Worm (Caenorhabditis elegans) whole organism, L3 larva: ENCODE measurements around the gene npp-8.
A peak's percentile ranks its signal among the peaks of the same experiment; 100 is the strongest.

Source experiments
- ZK546.5 ChIP-seq: sonication (generic microtip); optimal IDR thresholded peaks from 2 replicates; lab custom pipeline; 2017; ENCODE audit warnings: missing biosample characterization, missing genetic modification characterization
- ama-1 ChIP-seq: fragments of 150-350 bp; optimal IDR thresholded peaks from 2 replicates; lab custom pipeline; 2018
- ceh-28 ChIP-seq: fragments of 150-350 bp; optimal IDR thresholded peaks from 2 replicates; lab custom pipeline; 2014; ENCODE audit warnings: missing biosample characterization, missing genetic modification reagents, missing genetic modification characterization
- ceh-82 ChIP-seq: fragments of 150-350 bp; optimal IDR thresholded peaks from 2 replicates; lab custom pipeline; 2014; ENCODE audit warnings: missing biosample characterization, missing genetic modification characterization
- ceh-9 ChIP-seq: sonication (generic microtip); optimal IDR thresholded peaks from 2 replicates; lab custom pipeline; 2018; ENCODE audit warnings: missing biosample characterization, missing genetic modification characterization
- egl-27 ChIP-seq: sonication (generic microtip); optimal IDR thresholded peaks from 4 replicates; lab custom pipeline; 2017; ENCODE audit warnings: missing biosample characterization, missing genetic modification reagents, missing genetic modification characterization
- egl-5 ChIP-seq: fragments of 150-350 bp; optimal IDR thresholded peaks from 2 replicates; lab custom pipeline; 2017; ENCODE audit warnings: missing biosample characterization, missing genetic modification reagents, missing genetic modification characterization, inconsistent platforms
- elt-1 ChIP-seq: fragments of 150-350 bp; optimal IDR thresholded peaks from 2 replicates; lab custom pipeline; 2014; ENCODE audit warnings: missing biosample characterization, missing genetic modification characterization
- elt-2 ChIP-seq: sonication (generic microtip); optimal IDR thresholded peaks from 2 replicates; lab custom pipeline; 2016; ENCODE audit warnings: missing genetic modification reagents, mild to moderate bottlenecking, missing genetic modification characterization, missing compliant biosample characterization
- eor-1 ChIP-seq, 2 experiments: fragments of 150-350 bp; optimal IDR thresholded peaks; 2 replicates each; lab custom pipeline; 2014 to 2018; ENCODE audit warnings: missing biosample characterization in 2 of 2, missing genetic modification characterization in 2 of 2
- fkh-10 ChIP-seq: sonication (generic microtip); optimal IDR thresholded peaks from 2 replicates; lab custom pipeline; 2017; ENCODE audit warnings: missing biosample characterization, missing genetic modification reagents, missing genetic modification characterization
- fos-1 ChIP-seq: fragments of 150-350 bp; optimal IDR thresholded peaks from 2 replicates; lab custom pipeline; 2014; ENCODE audit warnings: missing biosample characterization, missing genetic modification characterization
- hmg-11 ChIP-seq: sonication (generic microtip); optimal IDR thresholded peaks from 2 replicates; lab custom pipeline; 2016; ENCODE audit warnings: missing genetic modification characterization, missing compliant biosample characterization
- jun-1 ChIP-seq: fragments of 150-350 bp; optimal IDR thresholded peaks from 2 replicates; lab custom pipeline; 2014; ENCODE audit warnings: missing biosample characterization, missing genetic modification reagents, missing genetic modification characterization
- lin-39 ChIP-seq: fragments of 150-350 bp; optimal IDR thresholded peaks from 2 replicates; lab custom pipeline; 2018; ENCODE audit warnings: missing biosample characterization, missing genetic modification reagents, missing genetic modification characterization
- lsy-12 ChIP-seq: sonication (generic microtip); optimal IDR thresholded peaks from 2 replicates; lab custom pipeline; 2016; ENCODE audit warnings: mild to moderate bottlenecking, missing genetic modification characterization, missing compliant biosample characterization
- mdl-1 ChIP-seq: fragments of 150-350 bp; optimal IDR thresholded peaks from 2 replicates; lab custom pipeline; 2014; ENCODE audit warnings: missing biosample characterization, missing genetic modification characterization
- nfya-1 ChIP-seq: sonication (generic microtip); optimal IDR thresholded peaks from 2 replicates; lab custom pipeline; 2017; ENCODE audit warnings: missing genetic modification characterization, mild to moderate bottlenecking, missing compliant biosample characterization, antibody characterized with exemption, moderate library complexity; ENCODE audit not compliant: insufficient read depth
- nhr-11 ChIP-seq: fragments of 150-350 bp; optimal IDR thresholded peaks from 2 replicates; lab custom pipeline; 2014; ENCODE audit warnings: missing biosample characterization, missing genetic modification characterization
- nhr-12 ChIP-seq: fragments of 150-350 bp; optimal IDR thresholded peaks from 2 replicates; lab custom pipeline; 2014; ENCODE audit warnings: missing biosample characterization, missing genetic modification characterization
- nhr-23 ChIP-seq: fragments of 150-350 bp; optimal IDR thresholded peaks from 2 replicates; lab custom pipeline; 2014; ENCODE audit warnings: missing biosample characterization, missing genetic modification reagents, missing genetic modification characterization
- nhr-237 ChIP-seq: fragments of 150-350 bp; optimal IDR thresholded peaks from 2 replicates; lab custom pipeline; 2014; ENCODE audit warnings: missing biosample characterization, missing genetic modification characterization
- nhr-28 ChIP-seq: fragments of 150-350 bp; optimal IDR thresholded peaks from 2 replicates; lab custom pipeline; 2014; ENCODE audit warnings: missing biosample characterization, missing genetic modification characterization
- nhr-43 ChIP-seq: sonication (generic microtip); optimal IDR thresholded peaks from 2 replicates; lab custom pipeline; 2016; ENCODE audit warnings: mild to moderate bottlenecking, missing genetic modification characterization, missing compliant biosample characterization; ENCODE audit not compliant: poor library complexity, severe bottlenecking
- nhr-67 ChIP-seq: fragments of 150-350 bp; optimal IDR thresholded peaks from 2 replicates; lab custom pipeline; 2014; ENCODE audit warnings: missing biosample characterization, missing genetic modification characterization
- nhr-76 ChIP-seq: fragments of 150-350 bp; sonication (generic microtip); optimal IDR thresholded peaks from 5 replicates; lab custom pipeline; 2014; ENCODE audit warnings: missing biosample characterization, missing genetic modification characterization
- nhr-77 ChIP-seq: fragments of 150-350 bp; optimal IDR thresholded peaks from 2 replicates; lab custom pipeline; 2014; ENCODE audit warnings: missing biosample characterization, missing genetic modification characterization
- pha-4 ChIP-seq: fragments of 150-350 bp; optimal IDR thresholded peaks from 2 replicates; lab custom pipeline; 2014; ENCODE audit warnings: missing biosample characterization, missing genetic modification reagents, missing genetic modification characterization
- pqm-1 ChIP-seq: fragments of 150-350 bp; optimal IDR thresholded peaks from 2 replicates; lab custom pipeline; 2017; ENCODE audit warnings: missing biosample characterization, missing genetic modification characterization, inconsistent platforms
- skn-1 ChIP-seq: fragments of 150-350 bp; optimal IDR thresholded peaks from 2 replicates; lab custom pipeline; 2014; ENCODE audit warnings: missing biosample characterization, missing genetic modification characterization
- snpc-4 ChIP-seq: fragments of 150-350 bp; optimal IDR thresholded peaks from 2 replicates; lab custom pipeline; 2014; ENCODE audit warnings: missing biosample characterization, missing genetic modification characterization
- tbx-2 ChIP-seq: sonication (generic microtip); optimal IDR thresholded peaks from 2 replicates; lab custom pipeline; 2016; ENCODE audit warnings: mild to moderate bottlenecking, missing genetic modification characterization, missing compliant biosample characterization
- unc-39 ChIP-seq: sonication (generic microtip); optimal IDR thresholded peaks from 4 replicates; lab custom pipeline; 2017; ENCODE audit warnings: missing biosample characterization, missing genetic modification characterization
- unc-62 ChIP-seq: fragments of 150-350 bp; sonication (generic microtip); optimal IDR thresholded peaks from 4 replicates; lab custom pipeline; 2014; ENCODE audit warnings: missing biosample characterization, missing genetic modification reagents, missing genetic modification characterization
- zag-1 ChIP-seq: fragments of 150-350 bp; optimal IDR thresholded peaks from 2 replicates; lab custom pipeline; 2014; ENCODE audit warnings: missing biosample characterization, missing genetic modification characterization
- ztf-11 ChIP-seq: fragments of 150-350 bp; optimal IDR thresholded peaks from 2 replicates; lab custom pipeline; 2014; ENCODE audit warnings: missing biosample characterization, missing genetic modification characterization

The npp-8 gene

ce11 chrIV:1637333-1637732 is 41.7 kb upstream of the npp-8 start:
- TF ChIP-seq fkh-10 (GFP tag; lab: Kevin White, UChicago) (peak; percentile 12), egl-5 (tag; lab: Kevin White, UChicago) (no peak)

- TF ChIP-seq nhr-77 (tag; lab: Kevin White, UChicago) (no peak), ama-1 (lab: Kevin White, UChicago) (no peak), ceh-28 (tag; lab: Kevin White, UChicago) (no peak), nhr-23 (tag; lab: Kevin White, UChicago) (no peak), elt-2 (tag; lab: Kevin White, UChicago) (no peak), mdl-1 (tag; lab: Kevin White, UChicago) (no peak), zag-1 (tag; lab: Kevin White, UChicago) (no peak), nhr-67 (tag; lab: Kevin White, UChicago) (no peak), nhr-11 (tag; lab: Kevin White, UChicago) (no peak), eor-1 (tag; optimal IDR thresholded peaks at IDR 0.05; lab: Kevin White, UChicago) (no peak), nhr-76 (no peak), jun-1 (tag; lab: Kevin White, UChicago) (no peak), skn-1 (no peak), ceh-82 (tag; lab: Kevin White, UChicago) (no peak)
Measured at ce11 chrIV:1633445-1633844, 37.8 kb upstream of the npp-8 start, which contains the start of gene Y41D4B.6. Y41D4B.6 (plus strand) TSS chrIV:1633745.

ce11 chrIV:1632593-1632992 is 37.0 kb upstream of the npp-8 start:
- TF ChIP-seq nhr-23 (tag; lab: Kevin White, UChicago) (no peak), zag-1 (tag; lab: Kevin White, UChicago) (no peak), nfya-1 (tag; lab: Kevin White, UChicago) (no peak), egl-27 (no peak), egl-5 (tag; lab: Kevin White, UChicago) (no peak), nhr-11 (tag; lab: Kevin White, UChicago) (no peak), nhr-28 (no peak)

- no peak for TF ChIP-seq elt-1 (tag; lab: Kevin White, UChicago)
- TF ChIP-seq ama-1 (lab: Kevin White, UChicago), result no peak
- no peak for TF ChIP-seq fkh-10 (GFP tag; lab: Kevin White, UChicago)
- TF ChIP-seq ztf-11 (tag; lab: Kevin White, UChicago), result no peak
- no peak for TF ChIP-seq ceh-82 (tag; lab: Kevin White, UChicago)
- TF ChIP-seq unc-39 (tag; lab: Kevin White, UChicago), result no peak
- TF ChIP-seq pqm-1 (tag; lab: Kevin White, UChicago), result no peak
- TF ChIP-seq ZK546.5 (tag; lab: Kevin White, UChicago), result no peak
- no peak for TF ChIP-seq fos-1 (tag; lab: Kevin White, UChicago)
- no peak for TF ChIP-seq jun-1 (tag; lab: Kevin White, UChicago)
- no peak for TF ChIP-seq nhr-76
Measured at ce11 chrIV:1631651-1632050, 36.0 kb upstream of the npp-8 start, which contains the start of gene cpg-24. cpg-24 (plus strand) TSS chrIV:1631951.

ce11 chrIV:1628730-1629129 is 33.1 kb upstream of the npp-8 start:
- TF ChIP-seq nhr-237 (tag; lab: Kevin White, UChicago), result no peak
- no peak for TF ChIP-seq unc-62
- no peak for TF ChIP-seq nhr-43

- TF ChIP-seq lin-39 (tag; lab: Kevin White, UChicago) (no peak), ceh-9 (tag; lab: Kevin White, UChicago) (no peak), nhr-77 (tag; lab: Kevin White, UChicago) (no peak), fos-1 (tag; lab: Kevin White, UChicago) (no peak), unc-39 (tag; lab: Kevin White, UChicago) (no peak), nhr-67 (tag; lab: Kevin White, UChicago) (no peak), pqm-1 (tag; lab: Kevin White, UChicago) (no peak), nhr-76 (no peak), fkh-10 (GFP tag; lab: Kevin White, UChicago) (no peak), nhr-12 (tag; lab: Kevin White, UChicago) (no peak), pha-4 (tag; lab: Kevin White, UChicago) (no peak), snpc-4 (tag; lab: Kevin White, UChicago) (no peak), lsy-12 (no peak), eor-1 (tag; optimal IDR thresholded peaks at IDR 0.05; lab: Kevin White, UChicago) (no peak), zag-1 (tag; lab: Kevin White, UChicago) (no peak), hmg-11 (tag; lab: Kevin White, UChicago) (no peak), egl-5 (tag; lab: Kevin White, UChicago) (no peak), tbx-2 (tag; lab: Kevin White, UChicago) (no peak)
Measured at ce11 chrIV:1628281-1628680, 32.7 kb upstream of the npp-8 start.
